Worm (Caenorhabditis elegans) whole organism, early embryonic: ENCODE measurements around the gene Y53C12A.8.

Source experiments
- aly-1 ChIP-seq: sonication (generic microtip); optimal IDR thresholded peaks from 2 replicates; lab custom pipeline; 2016; ENCODE audit warnings: missing genetic modification characterization, missing compliant biosample characterization
- ama-1 ChIP-seq: fragments of 150-350 bp; optimal IDR thresholded peaks from 2 replicates; lab custom pipeline; 2014
- ceh-13 ChIP-seq: fragments of 200-800 bp; sonication (Bioruptor generic); optimal IDR thresholded peaks from 2 replicates; lab custom pipeline; 2018; ENCODE audit warnings: mild to moderate bottlenecking, missing genetic modification characterization, missing compliant biosample characterization
- ceh-36 ChIP-seq: sonication (generic microtip); optimal IDR thresholded peaks from 2 replicates; lab custom pipeline; 2016; ENCODE audit warnings: missing genetic modification characterization, inconsistent platforms, missing compliant biosample characterization
- ets-7 ChIP-seq: sonication (generic microtip); optimal IDR thresholded peaks from 2 replicates; lab custom pipeline; 2016; ENCODE audit warnings: missing genotype, missing genetic modification characterization, missing compliant biosample characterization
- flt-1 ChIP-seq: fragments of 200-800 bp; sonication (Bioruptor generic); IDR thresholded peaks from 2 replicates; pipeline ENCODE4 v1.3.6; 2022; ENCODE audit warnings: missing genetic modification characterization, missing compliant biosample characterization
- hmg-4 ChIP-seq: fragments of 200-800 bp; sonication (Bioruptor generic); optimal IDR thresholded peaks from 2 replicates; lab custom pipeline; 2018; ENCODE audit warnings: mild to moderate bottlenecking, missing genetic modification characterization, missing compliant biosample characterization
- tbx-11 ChIP-seq: fragments of 200-800 bp; sonication (Bioruptor generic); IDR thresholded peaks from 2 replicates; pipeline ENCODE4 v1.3.6; 2022; ENCODE audit warnings: missing genetic modification characterization, missing compliant biosample characterization

DNA sequence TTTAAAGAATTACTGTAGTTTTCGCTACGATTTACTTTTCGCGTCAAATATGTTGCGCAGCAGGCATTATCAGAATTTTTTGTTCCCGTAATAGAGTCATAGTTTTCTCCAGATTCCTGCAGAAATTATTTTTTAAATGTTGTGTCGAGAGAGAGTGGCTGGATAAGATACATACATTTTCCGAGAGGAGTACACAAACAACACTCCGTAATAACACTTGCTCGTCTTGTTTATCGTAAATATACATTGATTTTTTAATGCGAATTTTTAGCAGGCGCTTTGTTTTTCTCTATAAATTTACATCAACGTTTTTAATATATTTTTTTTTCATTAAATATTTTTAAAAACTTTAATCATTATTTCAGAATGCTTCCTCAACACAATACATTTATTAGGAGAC is 31.3 kb downstream of the Y53C12A.8 start, which contains the start of gene taf-8:
- no peak for TF ChIP-seq ama-1
- no peak for TF ChIP-seq ceh-13 (GFP tag; lab: Kevin White, UChicago)
- TF ChIP-seq aly-1: no peak
- TF ChIP-seq ets-7 (tag; lab: Kevin White, UChicago): no peak
- no peak; the same call in 1 of the 2 replicates for TF ChIP-seq flt-1 (GFP tag; lab: Robert Waterston, UW)
- TF ChIP-seq hmg-4: no peak
- TF ChIP-seq tbx-11 (GFP tag; lab: Robert Waterston, UW): no peak
- TF ChIP-seq ceh-36 (tag; lab: Kevin White, UChicago): no peak
